Fruit fly (Drosophila melanogaster): Measurements from ENCODE around the gene RpS5a.

Gene RpS5a

DNA sequence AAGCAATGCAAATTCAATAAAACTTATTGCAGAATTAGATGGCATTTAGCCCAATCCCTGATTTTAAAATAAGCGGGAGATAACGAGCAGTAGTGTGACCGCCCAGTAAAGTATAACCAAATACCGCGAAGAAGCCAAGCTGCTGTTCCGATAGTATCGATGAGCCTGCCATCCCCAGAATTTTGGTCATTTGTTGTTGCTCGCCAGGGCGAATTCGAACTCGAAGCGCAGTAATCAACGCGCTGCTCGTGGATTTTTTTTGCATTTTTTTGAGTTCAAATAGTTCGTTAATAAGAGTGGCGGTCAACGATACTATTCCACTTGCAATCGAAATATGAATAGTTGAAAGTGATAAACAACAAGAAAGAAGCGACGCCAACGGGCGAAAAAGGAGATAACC, 11.8 kb upstream of the RpS5a start, which contains the start of gene baz (continued):
- TF ChIP-seq CG3163 (GFP tag; optimal IDR thresholded peaks at IDR 0.05) (no peak), CG43689 (GFP tag; IDR thresholded peaks at IDR 0.05) (no peak), hbn (GFP tag; IDR thresholded peaks at IDR 0.05; ENCODE audit: partially characterized antibody) (peak; percentile 82), Nf-YA (GFP tag; IDR thresholded peaks at IDR 0.05) (no peak), BtbVII (GFP tag; optimal IDR thresholded peaks at IDR 0.05) (no peak), vnd (GFP tag; IDR thresholded peaks at IDR 0.05; ENCODE audit: partially characterized antibody) (peak; percentile 74), HHEX (GFP tag; optimal IDR thresholded peaks at IDR 0.05) (no peak), mld (GFP tag; IDR thresholded peaks at IDR 0.05; ENCODE audit: partially characterized antibody) (peak; percentile 94), CG6689 (GFP tag; IDR thresholded peaks at IDR 0.05) (no peak), CG9215 (GFP tag; IDR thresholded peaks at IDR 0.05) (no peak), CG42726 (GFP tag; IDR thresholded peaks at IDR 0.05; ENCODE audit: partially characterized antibody) (peak; percentile 90), CG10274 (GFP tag; optimal IDR thresholded peaks at IDR 0.05) (no peak), Scr (GFP tag; IDR thresholded peaks at IDR 0.05; ENCODE audit: partially characterized antibody) (peak; percentile 85), mirr (GFP tag; optimal IDR thresholded peaks at IDR 0.05) (no peak), CG31365 (tag; optimal IDR thresholded peaks at IDR 0.05) (no peak), al (GFP tag; IDR thresholded peaks at IDR 0.05) (no peak), CG7987 (GFP tag; optimal IDR thresholded peaks at IDR 0.05) (peak; percentile 19), E2f1 (GFP tag; IDR thresholded peaks at IDR 0.05) (no peak), Antp (GFP tag; optimal IDR thresholded peaks at IDR 0.05) (no peak), CG2120 (GFP tag; optimal IDR thresholded peaks at IDR 0.05) (peak; percentile 3), MTF-1 (GFP tag; optimal IDR thresholded peaks at IDR 0.05; ENCODE audit: borderline replicate concordance) (no peak), Atf3 (GFP tag; optimal IDR thresholded peaks at IDR 0.05) (no peak), sna (GFP tag; IDR thresholded peaks at IDR 0.05; ENCODE audit: partially characterized antibody) (peak; percentile 61), corto (GFP tag; optimal IDR thresholded peaks at IDR 0.05) (no peak), H2.0 (GFP tag; IDR thresholded peaks at IDR 0.05) (no peak), bcd (GFP tag; optimal IDR thresholded peaks at IDR 0.05) (no peak), CHES-1-like (GFP tag; optimal IDR thresholded peaks at IDR 0.05) (peak; percentile 22), H15 (GFP tag; IDR thresholded peaks at IDR 0.05) (no peak), CG11456 (GFP tag; IDR thresholded peaks at IDR 0.05) (no peak), Mrtf (GFP tag; IDR thresholded peaks at IDR 0.05) (no peak), CG10321 (GFP tag; IDR thresholded peaks at IDR 0.05) (no peak), CG1529 (GFP tag; optimal IDR thresholded peaks at IDR 0.05) (no peak), Ets65A (GFP tag) (no peak), Lhr (GFP tag; optimal IDR thresholded peaks at IDR 0.05) (peak; percentile 50), Sry-δ (GFP tag; optimal IDR thresholded peaks at IDR 0.05) (peak; percentile 94), dati (GFP tag; IDR thresholded peaks at IDR 0.05) (no peak), Neu2 (GFP tag; optimal IDR thresholded peaks at IDR 0.05; ENCODE audit: borderline replicate concordance) (no peak), CG30020 (tag; optimal IDR thresholded peaks at IDR 0.05) (no peak), CG14860 (GFP tag; IDR thresholded peaks at IDR 0.05; ENCODE audit: partially characterized antibody) (peak; percentile 73), Adf1 (GFP tag; IDR thresholded peaks at IDR 0.05) (no peak), CG7357 (GFP tag; IDR thresholded peaks at IDR 0.05) (no peak), CG18262 (tag; optimal IDR thresholded peaks at IDR 0.05) (no peak), CG10959 (GFP tag; IDR thresholded peaks at IDR 0.05) (no peak), Ets97D (GFP tag; optimal IDR thresholded peaks at IDR 0.05) (peak; percentile 68), slou (GFP tag; optimal IDR thresholded peaks at IDR 0.05) (no peak), croc (GFP tag; conservative IDR thresholded peaks at IDR 0.05) (no peak), pho (GFP tag; optimal IDR thresholded peaks at IDR 0.05) (no peak), lbe (GFP tag; optimal IDR thresholded peaks at IDR 0.05) (no peak), CG8290 (GFP tag; optimal IDR thresholded peaks at IDR 0.05) (no peak), CG8290 (tag; optimal IDR thresholded peaks at IDR 0.05) (no peak), en (GFP tag; optimal IDR thresholded peaks at IDR 0.05) (no peak), bbx (GFP tag; IDR thresholded peaks at IDR 0.05; ENCODE audit: partially characterized antibody) (peak; percentile 93)

All from whole organism, embryonic.